Fruit fly (Drosophila melanogaster) S2 (cell line): Measurements from ENCODE around the gene nwk.

Experiments
- CG8478 ChIP-seq: fragments of >200 bp; optimal IDR thresholded peaks from 2 replicates; lab custom pipeline; 2018
- CTCF ChIP-seq, 2 experiments: fragments of >200 bp; optimal IDR thresholded peaks; 2 replicates each; lab custom pipeline; 2018

dm6 chr3L:9141998-9142397, 4.3 kb downstream of the nwk start:
- TF ChIP-seq CG8478 (lab: Kevin White, UChicago): no peak
- no peak for TF ChIP-seq CTCF (optimal IDR thresholded peaks at IDR 0.05; lab: Kevin White, UChicago)
